Fruit fly (Drosophila melanogaster): ENCODE measurements around the gene CG2116.

Gene CG2116

dm6 chrX:8101479-8102198 lies 28.0 kb upstream of the CG2116 start, which contains the start of gene CG2258 (continued):
- TF ChIP-seq CG3847 (GFP tag; IDR thresholded peaks at IDR 0.05) (peak; percentile 83), ci (GFP tag; IDR thresholded peaks at IDR 0.05) (peak; percentile 93), CG11504 (tag; optimal IDR thresholded peaks at IDR 0.05) (peak; percentile 77), MTF-1 (GFP tag; optimal IDR thresholded peaks at IDR 0.05; ENCODE audit: borderline replicate concordance) (peak; percentile 76), Chrac-16 (GFP tag; optimal IDR thresholded peaks at IDR 0.05) (peak; percentile 76), CG12769 (tag; optimal IDR thresholded peaks at IDR 0.05) (peak; percentile 90), Elba2 (GFP tag; optimal IDR thresholded peaks at IDR 0.05) (no peak), Deaf1 (tag; optimal IDR thresholded peaks at IDR 0.05) (peak; percentile 60), btn (GFP tag; optimal IDR thresholded peaks at IDR 0.05) (peak; percentile 69), Ravus (GFP tag; IDR thresholded peaks at IDR 0.05) (peak; percentile 57), tll (GFP tag; optimal IDR thresholded peaks at IDR 0.05) (no peak), h (optimal IDR thresholded peaks at IDR 0.05) (no peak), CG6791 (GFP tag; IDR thresholded peaks at IDR 0.05; ENCODE audit: partially characterized antibody) (no peak), psq (GFP tag; optimal IDR thresholded peaks at IDR 0.05) (peak; percentile 24), mirr (GFP tag; optimal IDR thresholded peaks at IDR 0.05) (peak; percentile 53), hkb (optimal IDR thresholded peaks at IDR 0.05) (no peak), hkb (GFP tag; IDR thresholded peaks at IDR 0.05) (peak; percentile 93), CG2678 (tag; optimal IDR thresholded peaks at IDR 0.05) (peak; percentile 85), sd (tag; optimal IDR thresholded peaks at IDR 0.05) (peak; percentile 59), CHES-1-like (GFP tag; optimal IDR thresholded peaks at IDR 0.05) (peak; percentile 71), CG18599 (GFP tag; optimal IDR thresholded peaks at IDR 0.05) (peak; percentile 86), CG30020 (tag; optimal IDR thresholded peaks at IDR 0.05) (no peak), Side (GFP tag; optimal IDR thresholded peaks at IDR 0.05) (no peak), CG33213 (GFP tag; optimal IDR thresholded peaks at IDR 0.05) (peak; percentile 21), CG4282 (GFP tag; optimal IDR thresholded peaks at IDR 0.05) (no peak), CG11398 (GFP tag; optimal IDR thresholded peaks at IDR 0.05) (peak; percentile 66), CG11696 (GFP tag; IDR thresholded peaks at IDR 0.05) (peak; percentile 70), cad (GFP tag; optimal IDR thresholded peaks at IDR 0.05) (no peak), CG42726 (GFP tag; IDR thresholded peaks at IDR 0.05; ENCODE audit: partially characterized antibody) (no peak), pita (GFP tag; optimal IDR thresholded peaks at IDR 0.05) (no peak), Ada2b (GFP tag; IDR thresholded peaks at IDR 0.05) (peak; percentile 92), CG4707 (GFP tag; optimal IDR thresholded peaks at IDR 0.05) (peak; percentile 43), CG17568 (GFP tag; optimal IDR thresholded peaks at IDR 0.05) (peak; percentile 70), sisA (GFP tag; IDR thresholded peaks at IDR 0.05) (peak; percentile 89), CG1024 (GFP tag; IDR thresholded peaks at IDR 0.05) (peak; percentile 76), CG8281 (tag; optimal IDR thresholded peaks at IDR 0.05) (peak; percentile 30), gem (tag; optimal IDR thresholded peaks at IDR 0.05) (peak; percentile 91), Nf-YA (GFP tag; IDR thresholded peaks at IDR 0.05) (peak; percentile 66), CG12071 (GFP tag; optimal IDR thresholded peaks at IDR 0.05) (peak; percentile 86), YL-1 (GFP tag; optimal IDR thresholded peaks at IDR 0.05) (peak; percentile 27), CG34224 (GFP tag; IDR thresholded peaks at IDR 0.05; ENCODE audit: partially characterized antibody) (no peak; the same call in 2 of the 3 replicates), ro (GFP tag; IDR thresholded peaks at IDR 0.05) (0 out of 2 replicates have a peak, but pooled peaks have one; percentile 47), Mrtf (GFP tag; IDR thresholded peaks at IDR 0.05) (peak; percentile 80), E2f1 (GFP tag; IDR thresholded peaks at IDR 0.05) (peak; percentile 84), CG2202 (tag; optimal IDR thresholded peaks at IDR 0.05) (peak; percentile 49), hth (optimal IDR thresholded peaks at IDR 0.05) (no peak), CG9437 (GFP tag; optimal IDR thresholded peaks at IDR 0.05) (peak; percentile 70), stwl (tag; optimal IDR thresholded peaks at IDR 0.05) (peak; percentile 40), Hand (GFP tag; optimal IDR thresholded peaks at IDR 0.05) (peak; percentile 66), CG3838 (GFP tag; optimal IDR thresholded peaks at IDR 0.05) (peak; percentile 15)
